Worm (Caenorhabditis elegans): Measurements from ENCODE around the gene vars-1.

Gene vars-1

ce11 chrV:8046706-8047105, 15.5 kb downstream of the vars-1 start, which contains the start of gene ZC513.3:
Gene ZC513.3, plus strand, starts transcription at chrV:8047006.
- no peak for TF ChIP-seq elt-1 (tag; optimal IDR thresholded peaks at IDR 0.05)
- TF ChIP-seq ZK546.5 (tag; optimal IDR thresholded peaks at IDR 0.05), result no peak
- no peak for TF ChIP-seq mdl-1 (tag; optimal IDR thresholded peaks at IDR 0.05)
- TF ChIP-seq ztf-11 (tag; optimal IDR thresholded peaks at IDR 0.05), result no peak
- TF ChIP-seq peb-1 (tag; optimal IDR thresholded peaks at IDR 0.05), result no peak
- no peak for TF ChIP-seq sma-3 (GFP tag; optimal IDR thresholded peaks at IDR 0.05)
- TF ChIP-seq mbf-1 (tag; optimal IDR thresholded peaks at IDR 0.05), result no peak
- TF ChIP-seq unc-39 (tag; optimal IDR thresholded peaks at IDR 0.05), result no peak
- TF ChIP-seq F13H6.1 (tag; optimal IDR thresholded peaks at IDR 0.05), result no peak
- no peak for TF ChIP-seq R02D3.7 (tag; optimal IDR thresholded peaks at IDR 0.05)
- no peak for TF ChIP-seq crh-2 (tag; optimal IDR thresholded peaks at IDR 0.05)
- no peak for TF ChIP-seq elt-3 (tag; optimal IDR thresholded peaks at IDR 0.05)
- TF ChIP-seq nhr-23 (tag; optimal IDR thresholded peaks at IDR 0.05), result no peak
- no peak for TF ChIP-seq C34F6.9 (tag; optimal IDR thresholded peaks at IDR 0.05)
- TF ChIP-seq dmd-4 (tag; optimal IDR thresholded peaks at IDR 0.05), result no peak

- TF ChIP-seq unc-55 (GFP tag; optimal IDR thresholded peaks at IDR 0.05) (no peak), C34F6.9 (tag; optimal IDR thresholded peaks at IDR 0.05) (no peak), nhr-6 (tag; optimal IDR thresholded peaks at IDR 0.05) (no peak), nhr-11 (tag; optimal IDR thresholded peaks at IDR 0.05) (no peak), blmp-1 (tag; optimal IDR thresholded peaks at IDR 0.05; ENCODE audit: insufficient read depth) (no peak), ztf-4 (tag; optimal IDR thresholded peaks at IDR 0.05) (no peak), nhr-25 (tag; optimal IDR thresholded peaks at IDR 0.05) (no peak), sma-3 (GFP tag; optimal IDR thresholded peaks at IDR 0.05) (no peak), dmd-4 (tag; optimal IDR thresholded peaks at IDR 0.05) (no peak), fos-1 (tag; optimal IDR thresholded peaks at IDR 0.05) (no peak), ama-1 (optimal IDR thresholded peaks at IDR 0.05) (no peak), nhr-77 (tag; optimal IDR thresholded peaks at IDR 0.05) (no peak), nhr-23 (tag; optimal IDR thresholded peaks at IDR 0.05) (no peak), ztf-1 (GFP tag; conservative IDR thresholded peaks at IDR 0.05) (no peak), lin-13 (GFP tag; optimal IDR thresholded peaks at IDR 0.05) (no peak), nhr-10 (tag; optimal IDR thresholded peaks at IDR 0.05) (no peak), nhr-237 (tag; optimal IDR thresholded peaks at IDR 0.05) (no peak), elt-3 (tag; optimal IDR thresholded peaks at IDR 0.05) (no peak), nhr-12 (tag; optimal IDR thresholded peaks at IDR 0.05) (no peak), unc-39 (tag; optimal IDR thresholded peaks at IDR 0.05) (no peak)
These were observed 19.0 kb downstream of the vars-1 start for ce11 chrV:8050059-8050677.

ce11 chrV:8050811-8051210, 19.6 kb downstream of the vars-1 start, which contains the start of gene col-43:
Gene col-43, minus strand, starts transcription at chrV:8050911.
- no peak for TF ChIP-seq unc-62 (GFP tag; optimal IDR thresholded peaks at IDR 0.05)
- no peak for TF ChIP-seq nhr-25 (tag; optimal IDR thresholded peaks at IDR 0.05)
- no peak for TF ChIP-seq unc-39 (tag; optimal IDR thresholded peaks at IDR 0.05)
- no peak for TF ChIP-seq nhr-11 (tag; optimal IDR thresholded peaks at IDR 0.05)
- TF ChIP-seq nhr-6 (tag; optimal IDR thresholded peaks at IDR 0.05), result no peak
- no peak for TF ChIP-seq ZK546.5 (tag; optimal IDR thresholded peaks at IDR 0.05)
- TF ChIP-seq lin-39 (tag; optimal IDR thresholded peaks at IDR 0.05), result no peak
- no peak for TF ChIP-seq nhr-237 (tag; optimal IDR thresholded peaks at IDR 0.05)
- no peak for TF ChIP-seq elt-1 (tag; optimal IDR thresholded peaks at IDR 0.05)
- no peak for TF ChIP-seq gmeb-1 (tag; optimal IDR thresholded peaks at IDR 0.05)
- TF ChIP-seq lin-11 (tag; optimal IDR thresholded peaks at IDR 0.05), result no peak
- no peak for TF ChIP-seq mdl-1 (tag; optimal IDR thresholded peaks at IDR 0.05)
- no peak for TF ChIP-seq crh-2 (tag; optimal IDR thresholded peaks at IDR 0.05)
- TF ChIP-seq ztf-1 (GFP tag; conservative IDR thresholded peaks at IDR 0.05), result no peak
- TF ChIP-seq dmd-4 (tag; optimal IDR thresholded peaks at IDR 0.05), result no peak
- no peak for TF ChIP-seq sma-9 (GFP tag; optimal IDR thresholded peaks at IDR 0.05)
- no peak for TF ChIP-seq sma-9 (tag; optimal IDR thresholded peaks at IDR 0.05)
- TF ChIP-seq snpc-4 (tag; optimal IDR thresholded peaks at IDR 0.05), result no peak

- TF ChIP-seq nhr-21 (tag; optimal IDR thresholded peaks at IDR 0.05) (no peak), snpc-4 (tag; optimal IDR thresholded peaks at IDR 0.05) (no peak), sem-4 (tag; optimal IDR thresholded peaks at IDR 0.05) (no peak), aly-2 (tag; optimal IDR thresholded peaks at IDR 0.05) (no peak), nhr-237 (tag; optimal IDR thresholded peaks at IDR 0.05) (no peak), ceh-16 (tag; optimal IDR thresholded peaks at IDR 0.05) (no peak), sma-3 (GFP tag; optimal IDR thresholded peaks at IDR 0.05) (no peak)
These were observed 20.6 kb downstream of the vars-1 start, which contains the start of gene sth-1 for ce11 chrV:8051851-8052250. Gene sth-1, plus strand, starts transcription at chrV:8052151.

Measured in whole organism, L2 larva.